Worm (Caenorhabditis elegans): Measurements from ENCODE around the gene W05H5.1.

Gene W05H5.1

DNA sequence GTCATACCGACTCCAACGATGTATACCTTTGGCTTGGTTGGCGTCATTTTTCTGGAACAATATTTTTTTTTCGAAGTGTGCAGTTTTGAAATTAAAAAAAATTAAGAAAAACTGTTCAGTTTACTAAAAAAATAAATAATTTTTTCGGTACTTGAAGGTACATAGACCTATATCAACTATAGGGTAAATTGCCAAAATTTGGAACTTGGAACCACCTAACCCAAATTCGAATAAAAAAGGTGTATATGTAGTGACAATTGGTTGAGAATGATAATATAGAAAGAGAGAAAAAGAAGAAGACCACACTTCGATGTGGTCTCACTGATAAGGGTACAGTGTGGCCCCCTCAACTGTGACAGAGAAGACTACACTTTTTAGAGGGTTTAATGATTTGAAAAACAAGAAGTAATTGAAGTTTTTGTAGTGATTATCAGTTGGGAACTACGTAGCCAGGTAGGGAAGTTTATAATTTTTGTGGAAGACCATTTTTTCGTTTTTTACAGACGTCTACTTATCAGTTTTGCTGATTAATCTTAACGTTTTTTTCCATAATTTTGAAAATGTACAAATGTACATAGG lies 18.8 kb downstream of the W05H5.1 start, which contains the start of gene daf-22 (continued):
- no peak for TF ChIP-seq sdz-12 (GFP tag; optimal IDR thresholded peaks at IDR 0.05)
- TF ChIP-seq nhr-48 (tag; optimal IDR thresholded peaks at IDR 0.05), result no peak
- no peak for TF ChIP-seq lin-29 (GFP tag; IDR thresholded peaks at IDR 0.05)
- no peak for TF ChIP-seq jun-1 (tag; optimal IDR thresholded peaks at IDR 0.05)
- no peak for TF ChIP-seq nhr-11 (tag; optimal IDR thresholded peaks at IDR 0.05)
- peak; percentile 93 for TF ChIP-seq dve-1 (tag; optimal IDR thresholded peaks at IDR 0.05; ENCODE audit: insufficient read depth)
- no peak for TF ChIP-seq ces-1 (GFP tag; optimal IDR thresholded peaks at IDR 0.05)

DNA sequence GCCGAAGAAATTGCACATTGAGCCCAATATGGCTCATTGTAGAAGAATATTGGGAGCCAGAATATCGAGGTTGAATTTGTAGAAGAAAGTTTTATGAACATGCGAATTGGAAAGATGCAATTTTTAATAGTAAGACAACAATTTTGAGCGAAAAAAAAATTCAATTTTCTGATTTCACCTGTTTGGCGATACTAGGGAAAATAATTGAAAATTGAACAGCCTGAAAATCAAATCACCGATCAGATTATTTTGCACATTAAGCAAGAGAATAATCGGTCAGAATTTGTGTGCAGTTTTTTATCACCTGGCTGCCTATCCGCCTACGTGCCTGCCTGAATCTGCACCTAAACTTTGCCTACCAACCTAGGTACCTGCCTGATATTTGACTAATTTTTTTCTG lies 24.1 kb downstream of the W05H5.1 start, which contains the start of gene sre-26:
Gene sre-26 (minus strand): TSS at position 101 of the 400 bp plus-strand sequence.
- no peak for TF ChIP-seq ceh-44 (GFP tag; IDR thresholded peaks at IDR 0.05)
- TF ChIP-seq tra-1 (GFP tag; IDR thresholded peaks at IDR 0.05), result no peak
- TF ChIP-seq hlh-11 (tag; optimal IDR thresholded peaks at IDR 0.05), result no peak
- no peak for TF ChIP-seq ceh-20 (GFP tag; IDR thresholded peaks at IDR 0.05)
- no peak for TF ChIP-seq rbr-2 (tag; optimal IDR thresholded peaks at IDR 0.05)
- TF ChIP-seq ceh-82 (tag; optimal IDR thresholded peaks at IDR 0.05), result no peak
- TF ChIP-seq nhr-102 (tag; optimal IDR thresholded peaks at IDR 0.05), result no peak

DNA sequence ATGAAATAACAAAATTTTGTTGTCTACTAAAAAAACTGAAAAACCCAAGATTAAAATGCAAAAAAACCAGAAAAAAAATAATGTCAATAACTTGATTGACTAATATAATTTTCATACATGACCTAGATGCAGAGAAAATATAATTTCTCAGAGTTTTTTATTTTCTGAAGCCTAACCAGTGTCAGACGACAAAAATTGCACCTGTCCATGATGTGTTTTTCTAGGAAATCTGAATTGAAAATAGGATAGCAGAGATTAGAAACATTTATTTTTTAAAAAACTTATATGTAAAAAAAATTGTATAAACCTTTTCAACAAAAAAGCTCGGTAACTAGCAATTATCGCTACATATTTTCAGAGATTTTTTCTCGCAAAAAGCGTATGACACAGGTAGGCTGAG lies 26.6 kb downstream of the W05H5.1 start:
- TF ChIP-seq hmg-1.1 (GFP tag; IDR thresholded peaks at IDR 0.05) (no peak), arid-1 (GFP tag; conservative IDR thresholded peaks at IDR 0.05) (no peak), dmd-8 (GFP tag; IDR thresholded peaks at IDR 0.05) (no peak), rbr-2 (tag; optimal IDR thresholded peaks at IDR 0.05) (no peak), Y5F2A.4 (GFP tag; optimal IDR thresholded peaks at IDR 0.05) (no peak), unc-39 (tag; optimal IDR thresholded peaks at IDR 0.05) (no peak), nhr-102 (tag; optimal IDR thresholded peaks at IDR 0.05) (no peak)

DNA sequence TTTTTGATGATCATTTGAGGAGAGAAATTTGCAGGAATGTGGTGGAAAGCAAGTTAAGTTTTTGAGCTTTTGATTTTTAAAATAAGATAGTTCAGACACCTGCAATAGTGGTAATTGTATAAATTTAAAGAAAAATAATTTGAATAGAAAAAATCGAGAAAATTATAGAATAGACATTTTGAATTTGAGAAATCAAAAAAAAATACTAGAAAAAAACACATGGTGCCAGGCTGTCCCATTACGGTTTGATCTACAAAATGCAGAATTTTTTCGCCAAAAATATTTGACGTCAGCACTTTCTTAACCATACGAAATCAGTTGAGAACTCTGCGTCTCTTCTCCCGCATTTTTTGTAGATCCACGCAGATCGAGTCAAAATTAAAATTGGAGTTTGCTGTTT lies 27.1 kb downstream of the W05H5.1 start, which contains the start of gene sre-27:
Gene sre-27 (minus strand): TSS at position 101 of the 400 bp plus-strand sequence.
- TF ChIP-seq dpl-1 (GFP tag; optimal IDR thresholded peaks at IDR 0.05) (no peak), nhr-10 (tag; optimal IDR thresholded peaks at IDR 0.05) (no peak), lin-15B (tag; optimal IDR thresholded peaks at IDR 0.05) (no peak), ceh-62 (tag; optimal IDR thresholded peaks at IDR 0.05) (no peak), cey-2 (tag; optimal IDR thresholded peaks at IDR 0.05; ENCODE audit: borderline replicate concordance, insufficient read depth) (no peak), ceh-44 (GFP tag; IDR thresholded peaks at IDR 0.05) (no peak), tra-1 (GFP tag; IDR thresholded peaks at IDR 0.05) (no peak), ztf-7 (tag; optimal IDR thresholded peaks at IDR 0.05) (no peak), Y75B8A.6 (GFP tag; IDR thresholded peaks at IDR 0.05) (no peak), madf-5 (GFP tag; IDR thresholded peaks at IDR 0.05) (no peak), skn-1 (tag; optimal IDR thresholded peaks at IDR 0.05) (no peak), fos-1 (tag; optimal IDR thresholded peaks at IDR 0.05) (no peak), dve-1 (tag; optimal IDR thresholded peaks at IDR 0.05; ENCODE audit: insufficient read depth) (no peak), egl-27 (tag; optimal IDR thresholded peaks at IDR 0.05) (no peak)

DNA sequence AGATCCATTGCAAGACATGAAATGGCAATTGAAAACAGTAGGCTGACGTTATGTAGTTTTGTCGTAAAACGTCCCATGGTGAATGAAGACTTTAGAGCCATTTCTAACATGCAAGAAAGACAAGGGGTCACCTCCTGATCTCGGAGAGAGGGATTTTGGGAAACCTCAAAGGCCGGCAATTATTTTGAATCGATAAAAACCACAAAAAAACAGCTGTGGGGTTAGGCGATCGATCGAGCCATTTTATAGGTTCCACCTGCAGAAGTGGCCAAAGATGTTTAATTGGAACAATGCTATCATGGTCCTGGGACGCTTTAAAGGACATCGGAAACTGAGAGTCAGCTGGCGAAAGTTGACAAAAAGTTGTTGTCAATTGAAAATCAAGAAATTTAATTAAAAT lies 29.8 kb downstream of the W05H5.1 start, which contains the start of gene Y57A10C.11:
Gene Y57A10C.11 (minus strand): TSS at position 101 of the 400 bp plus-strand sequence.
- TF ChIP-seq T20F7.1 (GFP tag; optimal IDR thresholded peaks at IDR 0.05) (no peak), unc-62 (GFP tag; optimal IDR thresholded peaks at IDR 0.05 in 1 of 2) (peak in 1 of 2 experiments; percentile 74), unc-62 (tag; optimal IDR thresholded peaks at IDR 0.05) (no peak), ZK337.2 (GFP tag; IDR thresholded peaks at IDR 0.05) (no peak), lin-1 (GFP tag; IDR thresholded peaks at IDR 0.05) (no peak), cey-2 (tag; optimal IDR thresholded peaks at IDR 0.05; ENCODE audit: borderline replicate concordance, insufficient read depth) (no peak), nhr-25 (tag; optimal IDR thresholded peaks at IDR 0.05; ENCODE audit: borderline replicate concordance, insufficient read depth) (no peak), zag-1 (tag; optimal IDR thresholded peaks at IDR 0.05) (no peak)
